Worm (Caenorhabditis elegans): ENCODE data around the gene sut-1.

DNA sequence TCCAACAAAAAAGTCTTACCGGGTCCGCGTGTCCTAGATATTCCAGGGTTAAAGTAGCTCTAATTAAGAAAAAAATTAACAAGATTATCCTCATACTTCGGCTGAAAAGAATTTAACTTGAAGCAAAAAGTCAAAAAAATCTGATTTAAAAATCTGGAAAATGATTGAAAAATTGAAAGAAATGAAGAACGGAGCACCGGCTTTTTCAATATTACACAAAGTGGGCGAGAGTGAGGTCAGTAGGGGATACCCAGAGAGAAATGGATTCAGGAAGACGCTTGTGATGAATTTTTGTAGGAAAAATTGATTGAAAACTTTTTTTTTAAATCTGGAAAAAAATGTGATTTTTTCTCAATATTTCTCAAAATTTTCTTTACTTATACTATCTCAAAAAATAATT is 22.3 kb downstream of the sut-1 start, which contains the start of gene pho-14:
- TF ChIP-seq nhr-76 (tag; optimal IDR thresholded peaks at IDR 0.05) (no peak), hlh-1 (tag; optimal IDR thresholded peaks at IDR 0.05) (no peak), unc-62 (GFP tag; optimal IDR thresholded peaks at IDR 0.05) (no peak), mls-2 (tag; optimal IDR thresholded peaks at IDR 0.05) (no peak), lsy-2 (tag; optimal IDR thresholded peaks at IDR 0.05) (no peak), pha-4 (tag; optimal IDR thresholded peaks at IDR 0.05) (no peak), unc-39 (tag; optimal IDR thresholded peaks at IDR 0.05) (no peak), M03D4.4 (tag; optimal IDR thresholded peaks at IDR 0.05) (no peak), nhr-12 (tag; optimal IDR thresholded peaks at IDR 0.05) (no peak), mab-5 (tag; optimal IDR thresholded peaks at IDR 0.05) (no peak), elt-1 (tag; optimal IDR thresholded peaks at IDR 0.05; ENCODE audit: borderline replicate concordance, insufficient read depth) (no peak), snpc-4 (tag; optimal IDR thresholded peaks at IDR 0.05) (no peak)
